Worm (Caenorhabditis elegans): ENCODE measurements around the gene cacn-1.

DNA sequence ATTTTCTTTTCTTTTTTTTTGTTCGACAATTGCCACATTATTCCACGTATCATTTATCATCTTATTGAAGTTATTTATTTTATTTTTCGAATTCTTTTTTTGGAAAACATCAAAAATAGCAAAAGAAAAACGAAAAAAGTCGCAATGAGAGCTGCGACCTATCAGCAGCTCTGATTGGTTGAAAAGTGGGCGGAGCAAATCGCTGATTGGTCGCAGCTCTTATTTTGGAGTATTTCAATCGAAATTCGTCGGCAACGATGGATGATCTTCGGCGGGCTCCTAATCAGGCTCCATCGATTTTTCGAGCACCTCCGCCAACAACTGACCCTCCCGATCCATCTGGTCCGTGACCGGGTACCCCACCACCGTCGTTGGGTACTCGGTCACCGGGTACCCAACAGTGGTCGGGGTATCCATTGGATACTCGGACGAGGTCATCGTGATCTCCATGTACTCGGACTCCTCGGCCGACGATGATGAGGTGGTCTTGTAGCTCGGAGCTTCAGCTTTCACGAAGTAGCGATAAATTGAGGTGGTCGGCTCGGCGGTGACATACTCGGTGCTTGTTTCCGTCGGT, 52.1 kb downstream of the cacn-1 start:
- TF ChIP-seq him-1 (tag; optimal IDR thresholded peaks at IDR 0.05) (no peak), dao-5 (tag; optimal IDR thresholded peaks at IDR 0.05) (no peak)
